Worm (Caenorhabditis elegans) whole organism, L3 larva: ENCODE data around the gene fbxa-65.
A peak's percentile ranks its signal among the peaks of the same experiment; 100 is the strongest.

Experiments used
- R02D3.7 ChIP-seq: fragments of 150-350 bp; optimal IDR thresholded peaks from 2 replicates; lab custom pipeline; 2014; ENCODE audit warnings: missing biosample characterization, missing genetic modification characterization
- ZK546.5 ChIP-seq: sonication (generic microtip); optimal IDR thresholded peaks from 2 replicates; lab custom pipeline; 2017; ENCODE audit warnings: missing biosample characterization, missing genetic modification characterization
- aly-2 ChIP-seq: fragments of 150-350 bp; optimal IDR thresholded peaks from 2 replicates; lab custom pipeline; 2014; ENCODE audit warnings: missing biosample characterization, missing genetic modification characterization
- ceh-28 ChIP-seq: fragments of 150-350 bp; optimal IDR thresholded peaks from 2 replicates; lab custom pipeline; 2014; ENCODE audit warnings: missing biosample characterization, missing genetic modification reagents, missing genetic modification characterization
- ceh-82 ChIP-seq: fragments of 150-350 bp; optimal IDR thresholded peaks from 2 replicates; lab custom pipeline; 2014; ENCODE audit warnings: missing biosample characterization, missing genetic modification characterization
- ceh-9 ChIP-seq: sonication (generic microtip); optimal IDR thresholded peaks from 2 replicates; lab custom pipeline; 2018; ENCODE audit warnings: missing biosample characterization, missing genetic modification characterization
- daf-12 ChIP-seq: fragments of 150-350 bp; optimal IDR thresholded peaks from 2 replicates; lab custom pipeline; 2014; ENCODE audit warnings: missing biosample characterization, missing genetic modification reagents, missing genetic modification characterization
- egl-27 ChIP-seq: sonication (generic microtip); optimal IDR thresholded peaks from 4 replicates; lab custom pipeline; 2017; ENCODE audit warnings: missing biosample characterization, missing genetic modification reagents, missing genetic modification characterization
- elt-2 ChIP-seq: sonication (generic microtip); optimal IDR thresholded peaks from 2 replicates; lab custom pipeline; 2016; ENCODE audit warnings: missing genetic modification reagents, mild to moderate bottlenecking, missing genetic modification characterization, missing compliant biosample characterization
- elt-3 ChIP-seq, 3 experiments: fragments of 150-350 bp in 1 of 3; sonication (generic microtip) in 2 of 3; optimal IDR thresholded peaks; 2 replicates in 2 of 3; 4 replicates in 1 of 3; lab custom pipeline; 2014 to 2017; ENCODE audit warnings: missing biosample characterization in 3 of 3, missing genetic modification characterization in 3 of 3
- fkh-10 ChIP-seq: sonication (generic microtip); optimal IDR thresholded peaks from 2 replicates; lab custom pipeline; 2017; ENCODE audit warnings: missing biosample characterization, missing genetic modification reagents, missing genetic modification characterization
- fkh-2 ChIP-seq: fragments of 150-350 bp; optimal IDR thresholded peaks from 2 replicates; lab custom pipeline; 2014; ENCODE audit warnings: missing biosample characterization, missing genetic modification reagents, missing genetic modification characterization
- hmg-11 ChIP-seq: sonication (generic microtip); optimal IDR thresholded peaks from 2 replicates; lab custom pipeline; 2016; ENCODE audit warnings: missing genetic modification characterization, missing compliant biosample characterization
- lin-39 ChIP-seq: fragments of 150-350 bp; optimal IDR thresholded peaks from 2 replicates; lab custom pipeline; 2018; ENCODE audit warnings: missing biosample characterization, missing genetic modification reagents, missing genetic modification characterization
- lsy-12 ChIP-seq: sonication (generic microtip); optimal IDR thresholded peaks from 2 replicates; lab custom pipeline; 2016; ENCODE audit warnings: mild to moderate bottlenecking, missing genetic modification characterization, missing compliant biosample characterization
- mdl-1 ChIP-seq: fragments of 150-350 bp; optimal IDR thresholded peaks from 2 replicates; lab custom pipeline; 2014; ENCODE audit warnings: missing biosample characterization, missing genetic modification characterization
- nfya-1 ChIP-seq: sonication (generic microtip); optimal IDR thresholded peaks from 2 replicates; lab custom pipeline; 2017; ENCODE audit warnings: missing genetic modification characterization, mild to moderate bottlenecking, missing compliant biosample characterization, antibody characterized with exemption, moderate library complexity; ENCODE audit not compliant: insufficient read depth
- nhr-11 ChIP-seq: fragments of 150-350 bp; optimal IDR thresholded peaks from 2 replicates; lab custom pipeline; 2014; ENCODE audit warnings: missing biosample characterization, missing genetic modification characterization
- nhr-12 ChIP-seq: fragments of 150-350 bp; optimal IDR thresholded peaks from 2 replicates; lab custom pipeline; 2014; ENCODE audit warnings: missing biosample characterization, missing genetic modification characterization
- nhr-23 ChIP-seq: fragments of 150-350 bp; optimal IDR thresholded peaks from 2 replicates; lab custom pipeline; 2014; ENCODE audit warnings: missing biosample characterization, missing genetic modification reagents, missing genetic modification characterization
- nhr-237 ChIP-seq: fragments of 150-350 bp; optimal IDR thresholded peaks from 2 replicates; lab custom pipeline; 2014; ENCODE audit warnings: missing biosample characterization, missing genetic modification characterization
- nhr-25 ChIP-seq: sonication (generic microtip); optimal IDR thresholded peaks from 2 replicates; lab custom pipeline; 2017; ENCODE audit warnings: missing biosample characterization, missing genetic modification characterization
- nhr-28 ChIP-seq: fragments of 150-350 bp; optimal IDR thresholded peaks from 2 replicates; lab custom pipeline; 2014; ENCODE audit warnings: missing biosample characterization, missing genetic modification characterization
- nhr-43 ChIP-seq: sonication (generic microtip); optimal IDR thresholded peaks from 2 replicates; lab custom pipeline; 2016; ENCODE audit warnings: mild to moderate bottlenecking, missing genetic modification characterization, missing compliant biosample characterization; ENCODE audit not compliant: poor library complexity, severe bottlenecking
- nhr-67 ChIP-seq: fragments of 150-350 bp; optimal IDR thresholded peaks from 2 replicates; lab custom pipeline; 2014; ENCODE audit warnings: missing biosample characterization, missing genetic modification characterization
- nhr-76 ChIP-seq: fragments of 150-350 bp; sonication (generic microtip); optimal IDR thresholded peaks from 5 replicates; lab custom pipeline; 2014; ENCODE audit warnings: missing biosample characterization, missing genetic modification characterization
- nhr-77 ChIP-seq: fragments of 150-350 bp; optimal IDR thresholded peaks from 2 replicates; lab custom pipeline; 2014; ENCODE audit warnings: missing biosample characterization, missing genetic modification characterization
- pha-4 ChIP-seq: fragments of 150-350 bp; optimal IDR thresholded peaks from 2 replicates; lab custom pipeline; 2014; ENCODE audit warnings: missing biosample characterization, missing genetic modification reagents, missing genetic modification characterization
- skn-1 ChIP-seq: fragments of 150-350 bp; optimal IDR thresholded peaks from 2 replicates; lab custom pipeline; 2014; ENCODE audit warnings: missing biosample characterization, missing genetic modification characterization
- snpc-4 ChIP-seq: fragments of 150-350 bp; optimal IDR thresholded peaks from 2 replicates; lab custom pipeline; 2014; ENCODE audit warnings: missing biosample characterization, missing genetic modification characterization
- tbx-2 ChIP-seq: sonication (generic microtip); optimal IDR thresholded peaks from 2 replicates; lab custom pipeline; 2016; ENCODE audit warnings: mild to moderate bottlenecking, missing genetic modification characterization, missing compliant biosample characterization
- unc-39 ChIP-seq: sonication (generic microtip); optimal IDR thresholded peaks from 4 replicates; lab custom pipeline; 2017; ENCODE audit warnings: missing biosample characterization, missing genetic modification characterization
- unc-62 ChIP-seq: fragments of 150-350 bp; sonication (generic microtip); optimal IDR thresholded peaks from 4 replicates; lab custom pipeline; 2014; ENCODE audit warnings: missing biosample characterization, missing genetic modification reagents, missing genetic modification characterization
- zag-1 ChIP-seq: fragments of 150-350 bp; optimal IDR thresholded peaks from 2 replicates; lab custom pipeline; 2014; ENCODE audit warnings: missing biosample characterization, missing genetic modification characterization
- ztf-11 ChIP-seq: fragments of 150-350 bp; optimal IDR thresholded peaks from 2 replicates; lab custom pipeline; 2014; ENCODE audit warnings: missing biosample characterization, missing genetic modification characterization
- ztf-4 ChIP-seq: fragments of 150-350 bp; optimal IDR thresholded peaks from 2 replicates; lab custom pipeline; 2014; ENCODE audit warnings: missing biosample characterization, missing genetic modification characterization

The fbxa-65 gene

ce11 chrV:3315308-3315707 is 31.0 kb downstream of the fbxa-65 start, which contains the start of gene arrd-19 (continued):
- no peak for TF ChIP-seq fkh-2
- no peak for TF ChIP-seq nhr-76 (tag; lab: Kevin White, UChicago)
- TF ChIP-seq ZK546.5 (tag; lab: Kevin White, UChicago): no peak
- no peak for TF ChIP-seq skn-1 (tag; lab: Kevin White, UChicago)
- no peak for TF ChIP-seq nhr-237 (tag; lab: Kevin White, UChicago)
- peak; percentile 92 for TF ChIP-seq nhr-25
- no peak for TF ChIP-seq ztf-11 (tag; lab: Kevin White, UChicago)
- no peak for TF ChIP-seq daf-12 (tag; lab: Kevin White, UChicago)
- peak; percentile 60 for TF ChIP-seq lin-39 (tag; lab: Kevin White, UChicago)
- TF ChIP-seq ceh-9 (tag; lab: Kevin White, UChicago): no peak
- peak; percentile 85 for TF ChIP-seq nhr-23 (tag; lab: Kevin White, UChicago)
- TF ChIP-seq ztf-4: no peak
- TF ChIP-seq mdl-1: no peak
- no peak for TF ChIP-seq nhr-67 (tag; lab: Kevin White, UChicago)
- TF ChIP-seq unc-62 (GFP tag; lab: Kevin White, UChicago): no peak

- TF ChIP-seq nhr-77 (tag; lab: Kevin White, UChicago) (no peak), unc-39 (tag; lab: Kevin White, UChicago) (no peak), nhr-28 (no peak), pha-4 (tag; lab: Kevin White, UChicago) (no peak), ceh-28 (no peak), hmg-11 (tag; lab: Kevin White, UChicago) (peak; percentile 50), nhr-43 (no peak), nhr-25 (no peak), zag-1 (tag; lab: Kevin White, UChicago) (no peak), aly-2 (no peak), elt-2 (peak; percentile 38), R02D3.7 (tag; lab: Kevin White, UChicago) (no peak), nhr-67 (tag; lab: Kevin White, UChicago) (no peak), elt-3 (tag; optimal IDR thresholded peaks at IDR 0.05; lab: Kevin White, UChicago) (no peak), nfya-1 (tag; lab: Kevin White, UChicago) (peak; percentile 27), skn-1 (tag; lab: Kevin White, UChicago) (no peak), daf-12 (tag; lab: Kevin White, UChicago) (no peak), nhr-237 (tag; lab: Kevin White, UChicago) (no peak), snpc-4 (tag; lab: Kevin White, UChicago) (peak; percentile 14), lin-39 (tag; lab: Kevin White, UChicago) (no peak), fkh-10 (no peak), ceh-82 (tag; lab: Kevin White, UChicago) (no peak), egl-27 (tag; lab: Kevin White, UChicago) (no peak), mdl-1 (no peak), nhr-76 (tag; lab: Kevin White, UChicago) (no peak), ZK546.5 (tag; lab: Kevin White, UChicago) (no peak)
Measured at ce11 chrV:3312067-3312666, 34.1 kb downstream of the fbxa-65 start, which contains the start of gene arrd-18. TSS of gene arrd-18 (minus strand) at chrV:3312117.

- no peak for TF ChIP-seq ZK546.5 (tag; lab: Kevin White, UChicago)
- no peak for TF ChIP-seq zag-1 (tag; lab: Kevin White, UChicago)
- no peak for TF ChIP-seq nhr-23 (tag; lab: Kevin White, UChicago)
- no peak for TF ChIP-seq nhr-12 (tag; lab: Kevin White, UChicago)
- no peak for TF ChIP-seq nhr-11 (tag; lab: Kevin White, UChicago)
- no peak for TF ChIP-seq tbx-2 (tag; lab: Kevin White, UChicago)
Measured at ce11 chrV:3308169-3308568, 38.1 kb downstream of the fbxa-65 start, which contains the start of gene srbc-3. TSS of gene srbc-3 (plus strand) at chrV:3308469.

ce11 chrV:3301898-3302297 is 44.4 kb downstream of the fbxa-65 start, which contains the start of gene srbc-1:
TSS of gene srbc-1 (minus strand) at chrV:3301998.
- no peak for TF ChIP-seq lsy-12 (tag; lab: Kevin White, UChicago)
